Fruit fly (Drosophila melanogaster): ENCODE results near the gene CG11703.

Gene CG11703

DNA sequence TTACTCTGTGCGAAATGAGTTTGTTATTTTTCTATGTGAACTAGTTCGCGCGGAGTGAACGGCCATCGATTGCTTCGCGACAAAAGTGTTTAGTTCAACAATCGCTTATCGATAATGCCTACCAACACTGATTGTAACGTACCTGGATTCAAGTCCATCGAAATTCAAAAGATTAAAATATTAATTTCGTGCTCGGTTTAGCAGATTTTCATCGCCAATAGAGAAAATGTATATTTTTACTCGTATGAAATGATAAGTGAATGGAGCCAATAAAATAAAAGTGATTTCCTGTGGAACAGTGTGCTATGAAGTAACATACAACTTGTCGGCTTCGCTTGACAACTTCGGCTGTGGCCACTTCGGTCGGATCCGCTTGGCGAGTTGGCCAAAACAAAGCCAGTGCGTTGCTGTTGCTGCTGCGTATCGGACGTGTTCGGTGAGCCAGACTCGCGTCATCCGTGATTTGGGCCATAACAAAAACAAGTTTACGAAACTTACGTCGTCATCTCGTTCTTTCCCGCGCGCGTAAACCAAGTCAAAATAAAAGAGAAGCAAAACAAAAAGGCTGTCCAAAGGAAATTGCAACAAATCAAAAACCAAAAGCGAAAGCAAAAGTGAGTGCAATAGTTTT is 47.6 kb downstream of the CG11703 start, which contains the start of the genes CG5555 and myd:
TSS of gene CG5555 (minus strand) at position 276 of the 631 bp plus-strand sequence.
TSS of gene myd (plus strand) at position 397 of the 631 bp plus-strand sequence.
- TF ChIP-seq h (GFP tag; optimal IDR thresholded peaks at IDR 0.05) (peak; percentile 82), Hr78 (GFP tag; optimal IDR thresholded peaks at IDR 0.05) (no peak), woc (GFP tag; optimal IDR thresholded peaks at IDR 0.05) (peak; percentile 27), Sp1 (GFP tag; optimal IDR thresholded peaks at IDR 0.05) (peak; percentile 54), fru (GFP tag; optimal IDR thresholded peaks at IDR 0.05) (peak; percentile 90), CrebA (GFP tag; optimal IDR thresholded peaks at IDR 0.05; ENCODE audit: borderline replicate concordance) (peak; percentile 32), Dif (GFP tag; optimal IDR thresholded peaks at IDR 0.05; ENCODE audit: partially characterized antibody) (peak; percentile 51), Myc (optimal IDR thresholded peaks at IDR 0.05) (no peak), psq (GFP tag; optimal IDR thresholded peaks at IDR 0.05) (peak; percentile 77), CG9705 (GFP tag; optimal IDR thresholded peaks at IDR 0.05) (no peak), tai (GFP tag; optimal IDR thresholded peaks at IDR 0.05) (peak; percentile 78), dmrt93B (GFP tag; optimal IDR thresholded peaks at IDR 0.05) (no peak), OdsH (GFP tag; optimal IDR thresholded peaks at IDR 0.05) (peak; percentile 64), sv (GFP tag; optimal IDR thresholded peaks at IDR 0.05) (peak; percentile 10), Rel (GFP tag; optimal IDR thresholded peaks at IDR 0.05) (no peak), Rel (tag; optimal IDR thresholded peaks at IDR 0.05) (peak; percentile 39), dsf (GFP tag; optimal IDR thresholded peaks at IDR 0.05; ENCODE audit: borderline replicate concordance) (peak; percentile 39), br (GFP tag; optimal IDR thresholded peaks at IDR 0.05) (peak; percentile 64), brk (GFP tag; optimal IDR thresholded peaks at IDR 0.05) (peak; percentile 80), Mio (GFP tag; optimal IDR thresholded peaks at IDR 0.05) (no peak), CG32264 (GFP tag; optimal IDR thresholded peaks at IDR 0.05) (peak; percentile 54), jim (GFP tag; optimal IDR thresholded peaks at IDR 0.05) (no peak), Abd-B (GFP tag; optimal IDR thresholded peaks at IDR 0.05) (no peak), usp (GFP tag; optimal IDR thresholded peaks at IDR 0.05) (no peak), N (GFP tag; optimal IDR thresholded peaks at IDR 0.05) (no peak), HLH106 (tag; optimal IDR thresholded peaks at IDR 0.05) (peak; percentile 52), Dfd (GFP tag; optimal IDR thresholded peaks at IDR 0.05) (no peak), Jra (GFP tag; optimal IDR thresholded peaks at IDR 0.05) (peak; percentile 47), GATAd (GFP tag; optimal IDR thresholded peaks at IDR 0.05) (peak; percentile 7), rgr (GFP tag; optimal IDR thresholded peaks at IDR 0.05) (peak; percentile 72), Hr83 (GFP tag; optimal IDR thresholded peaks at IDR 0.05; ENCODE audit: poor library complexity, severe bottlenecking) (no peak), Hnf4 (GFP tag; optimal IDR thresholded peaks at IDR 0.05) (peak; percentile 78), pan (optimal IDR thresholded peaks at IDR 0.05) (no peak), Vsx2 (GFP tag; optimal IDR thresholded peaks at IDR 0.05; ENCODE audit: partially characterized antibody) (peak; percentile 20), ey (GFP tag; optimal IDR thresholded peaks at IDR 0.05) (peak; percentile 68), foxo (GFP tag; optimal IDR thresholded peaks at IDR 0.05) (peak in 1 of 2 experiments; percentile 62), dl (GFP tag; optimal IDR thresholded peaks at IDR 0.05; ENCODE audit: insufficient read depth in 1 of 2, partially characterized antibody in 2 of 2) (no peak), sage (GFP tag; optimal IDR thresholded peaks at IDR 0.05) (peak; percentile 30), lola (GFP tag; optimal IDR thresholded peaks at IDR 0.05) (no peak)

All from whole organism, wandering third instar larva.